Worm (Caenorhabditis elegans) whole organism, L1 larva: ENCODE measurements around the gene C56G2.15.
A peak's percentile ranks its signal among the peaks of the same experiment; 100 is the strongest.

Source experiments
- C04F5.9 ChIP-seq: sonication (generic microtip); optimal IDR thresholded peaks from 2 replicates; lab custom pipeline; 2016; ENCODE audit warnings: missing genetic modification characterization, missing compliant biosample characterization
- F16B12.6 ChIP-seq: fragments of 150-350 bp; optimal IDR thresholded peaks from 2 replicates; lab custom pipeline; 2014; ENCODE audit warnings: missing biosample characterization, missing genetic modification characterization
- alr-1 ChIP-seq: fragments of 200-800 bp; sonication (Bioruptor generic); optimal IDR thresholded peaks from 2 replicates; lab custom pipeline; 2018; ENCODE audit warnings: borderline replicate concordance, mild to moderate bottlenecking, missing genetic modification characterization, missing compliant biosample characterization
- ama-1 ChIP-seq: fragments of 150-350 bp; optimal IDR thresholded peaks from 2 replicates; lab custom pipeline; 2014
- ceh-8 ChIP-seq: fragments of 200-800 bp; sonication (Bioruptor generic); optimal IDR thresholded peaks from 2 replicates; lab custom pipeline; 2018; ENCODE audit warnings: mild to moderate bottlenecking, missing genetic modification characterization, moderate library complexity, missing compliant biosample characterization
- ceh-82 ChIP-seq, 3 experiments: fragments of 150-350 bp in 1 of 3; sonication (generic microtip) in 2 of 3; optimal IDR thresholded peaks; 2 replicates each; lab custom pipeline; 2014 to 2017; ENCODE audit warnings: missing biosample characterization in 3 of 3, missing genetic modification characterization in 3 of 3
- ceh-88 ChIP-seq: fragments of 200-800 bp; sonication (Bioruptor generic); IDR thresholded peaks from 2 replicates; pipeline ENCODE4 v1.3.6; 2022; ENCODE audit warnings: missing genetic modification characterization, missing compliant biosample characterization
- efl-1 ChIP-seq, 4 experiments: fragments of 150-350 bp; optimal IDR thresholded peaks in 3 of 4; peaks in 1 of 4; 1 replicate in 1 of 4; 2 replicates in 3 of 4; lab custom pipeline; 2014; ENCODE audit warnings: missing biosample characterization in 2 of 4, missing genetic modification characterization in 2 of 4, missing genetic modification reagents in 2 of 4
- efl-3 ChIP-seq: fragments of 200-800 bp; sonication (Bioruptor generic); optimal IDR thresholded peaks from 2 replicates; lab custom pipeline; 2018; ENCODE audit warnings: mild to moderate bottlenecking, missing genetic modification characterization, missing compliant biosample characterization
- elt-2 ChIP-seq: sonication (generic microtip); optimal IDR thresholded peaks from 2 replicates; lab custom pipeline; 2016; ENCODE audit warnings: missing genetic modification characterization, mild to moderate bottlenecking, inconsistent platforms, missing compliant biosample characterization, missing genetic modification reagents
- elt-3 ChIP-seq, 6 experiments: fragments of 150-350 bp in 1 of 6; sonication (generic microtip); optimal IDR thresholded peaks; 2 replicates each; lab custom pipeline; 2017 to 2018; ENCODE audit warnings: missing biosample characterization in 6 of 6, missing genetic modification characterization in 6 of 6, inconsistent platforms in 1 of 6
- fkh-4 ChIP-seq: sonication (generic microtip); optimal IDR thresholded peaks from 2 replicates; lab custom pipeline; 2016; ENCODE audit warnings: missing compliant biosample characterization, missing genetic modification characterization, borderline replicate concordance
- fos-1 ChIP-seq: fragments of 150-350 bp; optimal IDR thresholded peaks from 2 replicates; lab custom pipeline; 2014; ENCODE audit warnings: missing biosample characterization, missing genetic modification characterization
- grh-1 ChIP-seq: fragments of 200-800 bp; sonication (Bioruptor generic); IDR thresholded peaks from 2 replicates; pipeline ENCODE4 v1.3.6; 2022; ENCODE audit warnings: missing genetic modification reagents, missing genetic modification characterization, missing compliant biosample characterization
- hpl-2 ChIP-seq: fragments of 150-350 bp; optimal IDR thresholded peaks from 2 replicates; lab custom pipeline; 2014; ENCODE audit warnings: missing biosample characterization, missing genetic modification reagents, missing genetic modification characterization
- irx-1 ChIP-seq: sonication (generic microtip); optimal IDR thresholded peaks from 2 replicates; lab custom pipeline; 2016; ENCODE audit warnings: missing genetic modification characterization, missing compliant biosample characterization
- jun-1 ChIP-seq: fragments of 150-350 bp; optimal IDR thresholded peaks from 2 replicates; lab custom pipeline; 2014; ENCODE audit warnings: missing biosample characterization, missing genetic modification reagents, missing genetic modification characterization
- lin-13 ChIP-seq: fragments of 150-350 bp; optimal IDR thresholded peaks from 2 replicates; lab custom pipeline; 2014; ENCODE audit warnings: missing biosample characterization, missing genetic modification reagents, missing genetic modification characterization
- lin-14 ChIP-seq: fragments of 200-800 bp; sonication (Bioruptor generic); optimal IDR thresholded peaks from 2 replicates; lab custom pipeline; 2018; ENCODE audit warnings: mild to moderate bottlenecking, missing genetic modification characterization, moderate library complexity, missing compliant biosample characterization
- lin-39 ChIP-seq: fragments of 150-350 bp; optimal IDR thresholded peaks from 2 replicates; lab custom pipeline; 2014; ENCODE audit warnings: missing biosample characterization, missing genetic modification reagents, missing genetic modification characterization
- lsy-2 ChIP-seq, 2 experiments: fragments of 150-350 bp; optimal IDR thresholded peaks; 2 replicates each; lab custom pipeline; 2014; ENCODE audit warnings: missing biosample characterization in 2 of 2, missing genetic modification characterization in 2 of 2
- mdl-1 ChIP-seq, 2 experiments: fragments of 150-350 bp; optimal IDR thresholded peaks; 2 replicates each; lab custom pipeline; 2014 to 2017; ENCODE audit warnings: missing biosample characterization in 2 of 2, missing genetic modification characterization in 2 of 2, inconsistent platforms in 1 of 2
- mef-2 ChIP-seq: fragments of 150-350 bp; optimal IDR thresholded peaks from 2 replicates; lab custom pipeline; 2014; ENCODE audit warnings: missing biosample characterization, missing genetic modification characterization
- mep-1 ChIP-seq: fragments of 150-350 bp; optimal IDR thresholded peaks from 2 replicates; lab custom pipeline; 2014; ENCODE audit warnings: missing biosample characterization, missing genetic modification characterization
- nhr-11 ChIP-seq: fragments of 150-350 bp; optimal IDR thresholded peaks from 2 replicates; lab custom pipeline; 2014; ENCODE audit warnings: missing biosample characterization, missing genetic modification characterization
- nhr-12 ChIP-seq: sonication (generic microtip); optimal IDR thresholded peaks from 2 replicates; lab custom pipeline; 2017; ENCODE audit warnings: missing biosample characterization, missing genetic modification characterization
- nhr-19 ChIP-seq: fragments of 200-800 bp; sonication (Bioruptor generic); conservative IDR thresholded peaks from 2 replicates; pipeline ENCODE4 v1.3.6; 2022; ENCODE audit warnings: missing genetic modification characterization, missing compliant biosample characterization
- nhr-20 ChIP-seq: sonication (generic microtip); optimal IDR thresholded peaks from 2 replicates; lab custom pipeline; 2016; ENCODE audit warnings: mild to moderate bottlenecking, missing genetic modification characterization, missing compliant biosample characterization
- nhr-71 ChIP-seq: sonication (generic microtip); optimal IDR thresholded peaks from 2 replicates; lab custom pipeline; 2016; ENCODE audit warnings: mild to moderate bottlenecking, missing genetic modification characterization, moderate library complexity, missing compliant biosample characterization
- nhr-77 ChIP-seq: fragments of 150-350 bp; optimal IDR thresholded peaks from 2 replicates; lab custom pipeline; 2014; ENCODE audit warnings: missing biosample characterization, missing genetic modification characterization
- nhr-84 ChIP-seq: sonication (generic microtip); optimal IDR thresholded peaks from 2 replicates; lab custom pipeline; 2017; ENCODE audit warnings: missing biosample characterization, missing genetic modification characterization
- nhr-85 ChIP-seq: sonication (generic microtip); peaks from one replicate; lab custom pipeline; 2016; ENCODE audit warnings: missing genetic modification characterization, inconsistent platforms, missing compliant biosample characterization
- nhr-90 ChIP-seq: sonication (generic microtip); optimal IDR thresholded peaks from 2 replicates; lab custom pipeline; 2016; ENCODE audit warnings: mild to moderate bottlenecking, missing genetic modification characterization, missing compliant biosample characterization; ENCODE audit not compliant: poor library complexity
- pag-3 ChIP-seq: sonication (generic microtip); optimal IDR thresholded peaks from 2 replicates; lab custom pipeline; 2017; ENCODE audit warnings: missing genetic modification characterization, mild to moderate bottlenecking, missing compliant biosample characterization, antibody characterized with exemption, borderline replicate concordance; ENCODE audit not compliant: insufficient read depth
- pqm-1 ChIP-seq: sonication (generic microtip); optimal IDR thresholded peaks from 3 replicates; lab custom pipeline; 2017; ENCODE audit warnings: missing biosample characterization, missing genetic modification characterization
- rnt-1 ChIP-seq: sonication (generic microtip); optimal IDR thresholded peaks from 2 replicates; lab custom pipeline; 2016; ENCODE audit warnings: mild to moderate bottlenecking, missing genetic modification characterization, moderate library complexity, missing compliant biosample characterization
- snu-23 ChIP-seq: sonication (generic microtip); optimal IDR thresholded peaks from 2 replicates; lab custom pipeline; 2016; ENCODE audit warnings: missing genetic modification characterization, missing compliant biosample characterization
- tbx-2 ChIP-seq: sonication (generic microtip); optimal IDR thresholded peaks from 2 replicates; lab custom pipeline; 2016; ENCODE audit warnings: missing genetic modification characterization, missing compliant biosample characterization
- tlp-1 ChIP-seq: fragments of 150-350 bp; optimal IDR thresholded peaks from 2 replicates; lab custom pipeline; 2014; ENCODE audit warnings: missing biosample characterization, missing genetic modification characterization
- unc-130 ChIP-seq: fragments of 150-350 bp; optimal IDR thresholded peaks from 2 replicates; lab custom pipeline; 2017; ENCODE audit warnings: missing biosample characterization, missing genetic modification characterization, inconsistent platforms
- unc-30 ChIP-seq: sonication (generic microtip); optimal IDR thresholded peaks from 2 replicates; lab custom pipeline; 2017; ENCODE audit warnings: missing biosample characterization, missing genetic modification characterization
- unc-98 ChIP-seq: fragments of 200-800 bp; sonication (Bioruptor generic); IDR thresholded peaks from 2 replicates; pipeline ENCODE4 v1.3.6; 2022; ENCODE audit warnings: missing genetic modification characterization, missing compliant biosample characterization
- vab-15 ChIP-seq: sonication (generic microtip); optimal IDR thresholded peaks from 2 replicates; lab custom pipeline; 2017; ENCODE audit warnings: missing genotype, mild to moderate bottlenecking, missing genetic modification characterization, missing compliant biosample characterization
- xbp-1 ChIP-seq: sonication (generic microtip); optimal IDR thresholded peaks from 2 replicates; lab custom pipeline; 2016; ENCODE audit warnings: missing genetic modification characterization, missing compliant biosample characterization
- ztf-11 ChIP-seq, 2 experiments: sonication (generic microtip); optimal IDR thresholded peaks; 2 replicates each; lab custom pipeline; 2016 to 2017; ENCODE audit warnings: missing genetic modification characterization in 2 of 2, missing biosample characterization in 1 of 2, missing compliant biosample characterization in 1 of 2
- ztf-4 ChIP-seq: fragments of 150-350 bp; optimal IDR thresholded peaks from 2 replicates; lab custom pipeline; 2014; ENCODE audit warnings: missing biosample characterization, missing genetic modification characterization

C56G2.15 gene

ce11 chrIII:6398124-6398523 is 30.4 kb upstream of the C56G2.15 start:
- TF ChIP-seq lin-13 = no peak
- peak; percentile 54 for TF ChIP-seq lin-39 (tag; lab: Kevin White, UChicago)
- no peak for TF ChIP-seq alr-1 (tag; lab: Kevin White, UChicago)
- TF ChIP-seq vab-15 (tag; lab: Kevin White, UChicago) = no peak
- TF ChIP-seq ceh-8 (GFP tag; lab: Kevin White, UChicago) = no peak
- peak in 1 of 2 experiments; percentile 15 for TF ChIP-seq efl-1 (optimal IDR thresholded peaks at IDR 0.05; lab: Kevin White, UChicago)
- no peak for TF ChIP-seq efl-1 (GFP tag; optimal IDR thresholded peaks at IDR 0.05 in 1 of 2; lab: Kevin White, UChicago)
- TF ChIP-seq ama-1 (lab: Kevin White, UChicago) = no peak
- TF ChIP-seq lin-14 (GFP tag; lab: Kevin White, UChicago) = peak; percentile 57
- no peak for TF ChIP-seq mep-1 (tag; lab: Kevin White, UChicago)
- no peak for TF ChIP-seq efl-3
- peak; percentile 16 for TF ChIP-seq tbx-2 (tag; lab: Kevin White, UChicago)
- TF ChIP-seq unc-30 (tag; lab: Kevin White, UChicago) = no peak
- TF ChIP-seq ztf-11 (tag; optimal IDR thresholded peaks at IDR 0.05; lab: Kevin White, UChicago) = no peak
- no peak for TF ChIP-seq tlp-1 (tag; lab: Kevin White, UChicago)
- peak; percentile 69 for TF ChIP-seq rnt-1
- no peak for TF ChIP-seq nhr-84
- no peak for TF ChIP-seq fos-1 (tag; lab: Kevin White, UChicago)
- TF ChIP-seq C04F5.9 (tag; lab: Kevin White, UChicago) = no peak
- no peak for TF ChIP-seq nhr-12
- peak; percentile 13 for TF ChIP-seq xbp-1
- no peak for TF ChIP-seq nhr-77
- TF ChIP-seq nhr-11 (tag; lab: Kevin White, UChicago) = no peak
- TF ChIP-seq hpl-2 = no peak
- TF ChIP-seq mef-2 (tag; lab: Kevin White, UChicago) = no peak
- peak; percentile 29 to 40 for TF ChIP-seq lsy-2 (tag; optimal IDR thresholded peaks at IDR 0.05; lab: Kevin White, UChicago)
- TF ChIP-seq ceh-82 (tag; optimal IDR thresholded peaks at IDR 0.05; lab: Kevin White, UChicago) = no peak
- TF ChIP-seq fkh-4 (tag; lab: Kevin White, UChicago) = no peak
- no peak for TF ChIP-seq unc-130 (tag; lab: Kevin White, UChicago)
- TF ChIP-seq nhr-71 (tag; lab: Kevin White, UChicago) = peak; percentile 89
- TF ChIP-seq nhr-19 (GFP tag; lab: Robert Waterston, UW) = peak; percentile 65
- peak; percentile 40 for TF ChIP-seq snu-23 (GFP tag; lab: Kevin White, UChicago)
- TF ChIP-seq, all 84 proteins: peak for 10

ce11 chrIII:6396381-6396780 is 28.7 kb upstream of the C56G2.15 start:
- TF ChIP-seq snu-23 (GFP tag; lab: Kevin White, UChicago) (peak; percentile 34), nhr-71 (tag; lab: Kevin White, UChicago) (peak; percentile 47), elt-2 (tag; lab: Kevin White, UChicago) (peak; percentile 96), grh-1 (GFP tag; lab: Robert Waterston, UW) (peak; percentile 50; the same call in 1 of the 2 replicates), pqm-1 (tag; lab: Kevin White, UChicago) (peak; percentile 23), nhr-20 (tag; lab: Kevin White, UChicago) (peak; percentile 61), ztf-4 (tag; lab: Kevin White, UChicago) (no peak), fos-1 (tag; lab: Kevin White, UChicago) (no peak), F16B12.6 (tag; lab: Kevin White, UChicago) (no peak), pag-3 (tag; lab: Kevin White, UChicago) (no peak), nhr-85 (tag; lab: Kevin White, UChicago) (peak; percentile 37), irx-1 (no peak), jun-1 (peak; percentile 27), nhr-90 (tag; lab: Kevin White, UChicago) (peak; percentile 40), nhr-19 (GFP tag; lab: Robert Waterston, UW) (peak; percentile 27), unc-98 (GFP tag; lab: Robert Waterston, UW) (no peak), elt-3 (tag; optimal IDR thresholded peaks at IDR 0.05; lab: Kevin White, UChicago) (peak; percentile 79 to 99 (median 89)), lin-14 (GFP tag; lab: Kevin White, UChicago) (peak; percentile 59), ceh-88 (no peak), efl-1 (optimal IDR thresholded peaks at IDR 0.05; lab: Kevin White, UChicago) (no peak), efl-1 (GFP tag; optimal IDR thresholded peaks at IDR 0.05 in 1 of 2; lab: Kevin White, UChicago) (peak in 1 of 2 experiments; percentile 74), tlp-1 (tag; lab: Kevin White, UChicago) (peak; percentile 2), mdl-1 (tag; optimal IDR thresholded peaks at IDR 0.05; lab: Kevin White, UChicago) (no peak)
